Worm (Caenorhabditis elegans): ENCODE measurements around the gene K11C4.1.

K11C4.1 gene

DNA sequence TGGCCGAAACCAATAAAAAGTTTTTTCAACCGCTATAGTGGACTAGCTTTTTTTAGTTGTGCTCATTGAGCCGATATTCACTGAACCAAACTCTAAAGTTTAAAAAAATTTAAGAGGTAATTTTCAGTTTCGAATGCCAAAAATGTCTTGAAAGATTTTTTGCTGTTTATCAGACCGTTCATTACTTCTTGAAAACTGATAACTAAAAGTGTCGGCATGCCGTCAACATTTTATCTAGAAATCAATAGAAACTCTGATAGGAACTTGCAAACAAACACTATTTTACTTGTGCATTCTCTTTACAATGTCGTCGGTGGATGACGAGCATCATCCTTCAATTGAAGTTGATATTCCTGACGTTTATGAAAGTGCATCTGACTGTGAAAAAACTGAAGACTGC is 15.1 kb upstream of the K11C4.1 start:
- no peak for TF ChIP-seq cog-1 (tag; optimal IDR thresholded peaks at IDR 0.05)
- TF ChIP-seq ztf-29 (GFP tag; IDR thresholded peaks at IDR 0.05): no peak
- TF ChIP-seq ztf-23 (GFP tag; IDR thresholded peaks at IDR 0.05): no peak
- TF ChIP-seq tab-1 (GFP tag; IDR thresholded peaks at IDR 0.05): no peak
- TF ChIP-seq klf-2 (GFP tag; conservative IDR thresholded peaks at IDR 0.05): no peak
- no peak for TF ChIP-seq ref-1 (GFP tag; conservative IDR thresholded peaks at IDR 0.05)
- no peak for TF ChIP-seq flt-1 (GFP tag; IDR thresholded peaks at IDR 0.05)
- no peak for TF ChIP-seq med-1 (GFP tag; optimal IDR thresholded peaks at IDR 0.05; ENCODE audit: insufficient read depth)
- TF ChIP-seq T22C8.4 (GFP tag; IDR thresholded peaks at IDR 0.05): no peak

DNA sequence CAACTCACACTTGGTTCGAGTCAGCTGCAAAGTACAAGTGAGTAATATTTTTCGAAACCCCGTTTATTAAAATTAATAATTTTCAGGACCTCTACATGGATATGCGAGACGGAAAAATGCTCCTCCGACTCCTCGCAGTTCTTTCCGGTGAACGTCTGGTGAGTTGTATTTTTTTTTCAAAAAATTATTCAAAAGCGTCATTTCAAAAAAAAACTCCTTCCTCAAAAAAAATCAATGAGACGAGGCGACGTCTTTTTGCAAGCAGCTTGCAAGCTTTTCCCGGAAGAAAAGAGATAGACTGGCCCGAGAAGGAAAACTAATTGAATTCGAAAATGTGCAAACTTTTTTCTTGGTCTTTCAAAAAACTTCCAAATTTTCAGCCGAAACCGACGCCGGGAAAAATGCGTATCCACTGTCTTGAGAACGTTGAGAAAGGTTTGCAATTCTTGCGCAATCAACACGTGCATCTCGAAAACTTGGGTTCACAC is 14.3 kb upstream of the K11C4.1 start:
- TF ChIP-seq tab-1 (GFP tag; IDR thresholded peaks at IDR 0.05) (no peak), med-1 (GFP tag; optimal IDR thresholded peaks at IDR 0.05; ENCODE audit: insufficient read depth) (no peak), T22C8.4 (GFP tag; IDR thresholded peaks at IDR 0.05) (no peak), flt-1 (GFP tag; IDR thresholded peaks at IDR 0.05) (no peak), ztf-29 (GFP tag; IDR thresholded peaks at IDR 0.05) (no peak), ref-1 (GFP tag; conservative IDR thresholded peaks at IDR 0.05) (no peak), ztf-23 (GFP tag; IDR thresholded peaks at IDR 0.05) (no peak), klf-2 (GFP tag; conservative IDR thresholded peaks at IDR 0.05) (no peak), cog-1 (tag; optimal IDR thresholded peaks at IDR 0.05) (no peak)

DNA sequence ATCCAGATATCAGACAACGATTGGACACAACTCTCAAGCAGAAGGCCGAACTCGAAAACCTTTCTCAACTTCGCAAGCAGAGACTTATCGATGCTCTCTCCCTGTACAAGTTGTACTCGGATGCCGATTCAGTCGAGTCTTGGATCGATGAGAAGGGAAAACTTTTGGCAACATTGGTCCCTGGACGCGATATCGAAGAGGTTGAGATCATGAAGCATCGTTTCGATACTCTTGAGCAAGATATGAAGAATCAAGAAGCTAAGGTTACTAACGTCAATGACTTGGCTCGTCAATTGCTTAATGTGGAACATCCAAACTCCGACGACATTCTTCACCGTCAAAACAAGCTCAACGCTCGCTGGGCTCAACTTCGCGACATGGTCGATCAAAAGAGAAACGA is 11.7 kb upstream of the K11C4.1 start:
- TF ChIP-seq ref-1 (GFP tag; conservative IDR thresholded peaks at IDR 0.05): no peak
- TF ChIP-seq klf-2 (GFP tag; conservative IDR thresholded peaks at IDR 0.05): no peak

DNA sequence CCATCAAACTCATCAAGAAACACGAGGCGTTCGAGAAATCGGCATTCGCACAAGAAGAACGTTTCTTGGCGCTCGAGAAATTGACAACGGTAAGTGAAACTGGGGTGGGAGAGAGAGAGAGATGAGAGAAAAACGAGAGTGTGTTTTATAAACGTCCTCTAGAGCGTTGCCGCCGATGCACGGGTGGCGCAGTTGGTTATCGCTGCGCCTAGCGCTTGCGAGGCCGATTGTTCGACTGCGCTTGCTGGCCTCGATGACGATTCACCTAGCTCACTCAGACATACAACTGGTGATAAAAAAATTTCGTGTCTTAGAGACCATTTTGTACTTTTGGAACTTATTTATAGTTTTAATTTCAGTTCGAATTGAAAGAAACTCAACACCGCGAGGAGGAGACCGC is 8.0 kb upstream of the K11C4.1 start:
- TF ChIP-seq klf-2 (GFP tag; conservative IDR thresholded peaks at IDR 0.05): peak; percentile 84
- TF ChIP-seq tab-1 (GFP tag; IDR thresholded peaks at IDR 0.05): peak; percentile 85
- TF ChIP-seq cog-1 (tag; optimal IDR thresholded peaks at IDR 0.05): peak; percentile 41
- TF ChIP-seq ztf-29 (GFP tag; IDR thresholded peaks at IDR 0.05): peak; percentile 81
- TF ChIP-seq med-1 (GFP tag; optimal IDR thresholded peaks at IDR 0.05; ENCODE audit: insufficient read depth): peak; percentile 71
- TF ChIP-seq flt-1 (GFP tag; IDR thresholded peaks at IDR 0.05): peak; percentile 91
- TF ChIP-seq T22C8.4 (GFP tag; IDR thresholded peaks at IDR 0.05): peak; percentile 68; the same call in 1 of the 2 replicates
- peak; percentile 89 for TF ChIP-seq ztf-23 (GFP tag; IDR thresholded peaks at IDR 0.05)
- TF ChIP-seq ref-1 (GFP tag; conservative IDR thresholded peaks at IDR 0.05): peak; percentile 63; the same call in 1 of the 2 replicates

DNA sequence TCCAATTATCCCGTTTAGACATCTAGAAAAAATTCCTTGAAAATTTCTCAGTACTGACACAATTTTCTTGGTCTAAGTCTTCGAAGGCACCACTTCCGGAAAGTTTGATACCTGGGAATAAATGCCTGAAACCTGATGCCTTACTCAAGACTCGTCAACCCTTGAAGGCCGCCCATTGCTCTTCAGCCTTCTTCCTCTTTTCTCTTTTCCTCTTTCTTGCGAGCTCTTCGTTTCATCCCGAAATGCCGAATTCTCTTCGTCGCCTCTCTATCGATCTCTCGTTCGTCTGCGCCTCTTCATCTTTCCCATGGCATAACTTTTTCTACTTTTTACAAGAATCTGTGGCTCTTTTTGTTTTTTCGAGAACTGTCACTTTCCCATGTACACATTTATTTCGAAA is 3.1 kb upstream of the K11C4.1 start:
- TF ChIP-seq ztf-23 (GFP tag; IDR thresholded peaks at IDR 0.05) (no peak), cog-1 (tag; optimal IDR thresholded peaks at IDR 0.05) (no peak), T22C8.4 (GFP tag; IDR thresholded peaks at IDR 0.05) (no peak), ref-1 (GFP tag; conservative IDR thresholded peaks at IDR 0.05) (no peak), ztf-29 (GFP tag; IDR thresholded peaks at IDR 0.05) (no peak), flt-1 (GFP tag; IDR thresholded peaks at IDR 0.05) (no peak), tab-1 (GFP tag; IDR thresholded peaks at IDR 0.05) (no peak), klf-2 (GFP tag; conservative IDR thresholded peaks at IDR 0.05) (no peak), med-1 (GFP tag; optimal IDR thresholded peaks at IDR 0.05; ENCODE audit: insufficient read depth) (no peak)

DNA sequence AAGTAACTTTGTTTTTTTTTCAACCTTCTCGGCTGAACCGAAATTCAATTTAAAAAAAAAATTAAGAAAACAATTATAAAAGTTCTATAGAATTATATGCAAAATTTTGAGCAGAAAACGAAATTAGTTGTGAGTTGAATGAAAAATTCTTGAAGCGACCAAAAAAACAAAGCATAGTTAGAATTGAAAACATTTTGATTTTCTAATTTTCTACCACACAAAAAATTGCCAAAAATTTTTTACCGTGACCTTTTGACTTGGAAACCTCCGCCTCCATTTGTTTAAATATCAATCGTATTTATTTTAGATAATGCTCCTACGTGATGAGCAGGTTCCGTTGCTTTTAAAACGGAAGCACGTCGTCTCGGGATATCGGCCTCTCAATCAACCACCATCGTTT is 2.0 kb upstream of the K11C4.1 start, which contains the start of gene K11C4.2:
K11C4.2 (plus strand) TSS at position 301 of the 400 bp plus-strand sequence.
- TF ChIP-seq T22C8.4 (GFP tag; IDR thresholded peaks at IDR 0.05): no peak
- no peak for TF ChIP-seq med-1 (GFP tag; optimal IDR thresholded peaks at IDR 0.05; ENCODE audit: insufficient read depth)
- no peak for TF ChIP-seq flt-1 (GFP tag; IDR thresholded peaks at IDR 0.05)
- TF ChIP-seq cog-1 (tag; optimal IDR thresholded peaks at IDR 0.05): no peak
- no peak for TF ChIP-seq ztf-29 (GFP tag; IDR thresholded peaks at IDR 0.05)
- TF ChIP-seq klf-2 (GFP tag; conservative IDR thresholded peaks at IDR 0.05): no peak
- no peak for TF ChIP-seq ztf-23 (GFP tag; IDR thresholded peaks at IDR 0.05)
- TF ChIP-seq ref-1 (GFP tag; conservative IDR thresholded peaks at IDR 0.05): no peak
- TF ChIP-seq tab-1 (GFP tag; IDR thresholded peaks at IDR 0.05): no peak

DNA sequence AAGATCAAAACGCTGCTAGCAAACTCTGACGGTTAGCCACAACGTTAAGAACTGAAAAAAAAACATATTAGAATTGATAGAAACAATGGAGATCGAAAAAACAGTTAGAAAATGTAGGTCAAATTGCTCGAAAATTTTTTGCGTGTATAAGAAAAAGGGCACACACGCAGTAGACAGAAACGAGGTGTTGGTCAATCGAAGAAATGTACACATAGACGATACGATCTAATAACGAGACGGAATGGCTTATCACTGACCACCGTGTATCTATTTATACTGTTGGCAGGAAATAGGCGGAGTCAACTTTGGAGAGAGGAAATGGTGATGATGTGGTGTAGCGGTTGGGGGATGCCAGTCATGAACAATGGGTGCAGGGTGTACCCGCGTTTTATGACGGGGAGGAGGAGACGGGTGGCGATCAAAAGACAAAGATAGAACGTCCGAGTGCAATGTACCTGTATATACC is 3.4 kb downstream of the K11C4.1 start, which contains the start of gene odc-1:
odc-1 (minus strand) TSS at position 51 of the 466 bp plus-strand sequence.
- TF ChIP-seq flt-1 (GFP tag; IDR thresholded peaks at IDR 0.05): no peak

DNA sequence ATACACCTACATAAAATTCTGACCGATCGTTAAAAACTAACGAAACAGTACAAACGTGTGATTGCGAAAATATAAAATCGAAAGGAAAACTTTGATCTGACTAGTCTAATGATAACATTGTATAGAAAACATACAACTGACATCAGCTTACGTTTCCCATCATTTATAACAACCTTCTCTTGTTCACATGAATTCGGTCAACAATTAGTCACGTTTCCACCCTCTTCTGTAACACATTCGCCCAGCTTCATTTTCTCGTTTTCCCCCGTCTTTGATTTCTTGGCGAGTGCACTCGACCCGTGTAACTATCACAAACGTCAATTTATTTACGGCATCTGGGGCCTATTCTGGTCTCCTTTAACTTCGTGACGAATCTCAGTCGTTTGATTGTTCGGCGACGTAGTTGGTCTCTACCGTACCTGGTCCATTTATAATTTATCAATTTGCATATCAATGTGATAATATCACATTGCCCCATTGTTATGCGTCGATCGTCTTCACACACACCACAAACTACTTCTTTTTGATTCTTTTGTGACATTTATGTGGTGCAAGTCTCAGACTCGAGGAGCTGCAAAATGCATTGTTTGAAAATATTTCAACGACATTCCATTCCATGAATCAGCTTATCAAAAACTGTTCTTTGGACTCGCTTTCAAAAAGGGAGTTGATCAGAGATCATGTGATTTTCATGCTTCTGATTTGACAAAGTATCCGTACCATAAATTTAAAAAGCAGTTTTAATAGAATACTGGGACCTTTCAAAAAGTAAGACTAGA is 4.2 kb downstream of the K11C4.1 start:
- TF ChIP-seq ztf-29 (GFP tag; IDR thresholded peaks at IDR 0.05) (no peak), T22C8.4 (GFP tag; IDR thresholded peaks at IDR 0.05) (no peak), ztf-23 (GFP tag; IDR thresholded peaks at IDR 0.05) (no peak), cog-1 (tag; optimal IDR thresholded peaks at IDR 0.05) (no peak), med-1 (GFP tag; optimal IDR thresholded peaks at IDR 0.05; ENCODE audit: insufficient read depth) (no peak), ref-1 (GFP tag; conservative IDR thresholded peaks at IDR 0.05) (no peak), tab-1 (GFP tag; IDR thresholded peaks at IDR 0.05) (no peak), flt-1 (GFP tag; IDR thresholded peaks at IDR 0.05) (no peak), klf-2 (GFP tag; conservative IDR thresholded peaks at IDR 0.05) (no peak)

DNA sequence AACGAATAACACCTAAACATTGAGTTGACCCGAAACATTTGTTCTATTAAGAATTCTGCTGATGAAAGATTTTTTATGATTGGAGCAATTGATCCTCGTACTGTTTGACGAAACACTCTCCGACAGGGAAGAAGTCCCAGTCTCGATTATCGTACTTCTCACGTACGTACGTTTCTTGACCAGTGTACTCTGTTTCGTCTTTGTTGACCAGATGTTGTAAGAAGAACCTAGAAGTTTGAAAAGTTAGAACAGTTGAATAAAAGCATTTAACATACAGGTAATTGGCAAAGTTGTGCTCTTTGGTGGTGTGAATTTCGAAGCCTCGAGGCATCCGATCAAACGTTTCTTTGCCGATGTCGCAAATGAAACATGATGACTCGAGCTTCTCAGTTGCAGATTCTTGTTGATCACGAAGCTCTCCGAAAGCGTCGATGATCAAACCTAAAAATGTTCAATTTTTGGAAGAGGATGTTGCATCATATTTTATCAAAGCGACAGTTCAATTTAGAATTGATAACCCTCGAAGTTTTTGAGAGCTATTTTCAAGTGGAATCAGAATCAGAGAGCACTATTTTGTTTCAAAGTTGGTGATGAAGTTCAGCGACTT is 5.2 kb downstream of the K11C4.1 start:
- TF ChIP-seq klf-2 (GFP tag; conservative IDR thresholded peaks at IDR 0.05) (no peak), ref-1 (GFP tag; conservative IDR thresholded peaks at IDR 0.05) (no peak), flt-1 (GFP tag; IDR thresholded peaks at IDR 0.05) (no peak), T22C8.4 (GFP tag; IDR thresholded peaks at IDR 0.05) (no peak), ztf-29 (GFP tag; IDR thresholded peaks at IDR 0.05) (no peak), tab-1 (GFP tag; IDR thresholded peaks at IDR 0.05) (no peak), ztf-23 (GFP tag; IDR thresholded peaks at IDR 0.05) (no peak), med-1 (GFP tag; optimal IDR thresholded peaks at IDR 0.05; ENCODE audit: insufficient read depth) (no peak), cog-1 (tag; optimal IDR thresholded peaks at IDR 0.05) (no peak)

Data from whole organism, midembryonic.